Worm (Caenorhabditis elegans) whole organism, L2 larva: Measurements from ENCODE around the gene ifa-1.

Experiments
- R02D3.7 ChIP-seq: fragments of 150-350 bp; optimal IDR thresholded peaks from 2 replicates; lab custom pipeline; 2014; ENCODE audit warnings: missing biosample characterization, missing genetic modification characterization
- alr-1 ChIP-seq: fragments of 150-350 bp; optimal IDR thresholded peaks from 2 replicates; lab custom pipeline; 2014; ENCODE audit warnings: missing biosample characterization, missing genetic modification characterization
- mdl-1 ChIP-seq, 2 experiments: fragments of 150-350 bp in 1 of 2; sonication (generic microtip) in 1 of 2; optimal IDR thresholded peaks; 2 replicates each; lab custom pipeline; 2017; ENCODE audit warnings: missing biosample characterization in 2 of 2, missing genetic modification characterization in 2 of 2
- nhr-129 ChIP-seq: fragments of 150-350 bp; optimal IDR thresholded peaks from 2 replicates; lab custom pipeline; 2014; ENCODE audit warnings: missing biosample characterization, missing genetic modification characterization
- nhr-77 ChIP-seq: fragments of 150-350 bp; optimal IDR thresholded peaks from 2 replicates; lab custom pipeline; 2014; ENCODE audit warnings: missing biosample characterization, missing genetic modification characterization
- unc-39 ChIP-seq: fragments of 150-350 bp; optimal IDR thresholded peaks from 2 replicates; lab custom pipeline; 2014; ENCODE audit warnings: missing biosample characterization, missing genetic modification characterization
- unc-62 ChIP-seq: fragments of 150-350 bp; optimal IDR thresholded peaks from 2 replicates; lab custom pipeline; 2014; ENCODE audit warnings: missing biosample characterization, missing genetic modification reagents, missing genetic modification characterization
- ztf-11 ChIP-seq: sonication (generic microtip); optimal IDR thresholded peaks from 2 replicates; lab custom pipeline; 2017; ENCODE audit warnings: missing biosample characterization, missing genetic modification characterization

- TF ChIP-seq mdl-1 (tag; optimal IDR thresholded peaks at IDR 0.05; lab: Kevin White, UChicago): no peak
- TF ChIP-seq nhr-129: no peak
- no peak for TF ChIP-seq unc-39
- TF ChIP-seq unc-62: no peak
- no peak for TF ChIP-seq alr-1
- no peak for TF ChIP-seq R02D3.7 (tag; lab: Kevin White, UChicago)
- no peak for TF ChIP-seq nhr-77
- TF ChIP-seq ztf-11 (tag; lab: Kevin White, UChicago): no peak
Observed at ce11 chrX:11243604-11244003, 27.4 kb upstream of the ifa-1 start.
